Worm (Caenorhabditis elegans): ENCODE data around the gene Y48E1B.3.
A peak's percentile ranks its signal among the peaks of the same experiment; 100 is the strongest.

Y48E1B.3 gene

ce11 chrII:13600904-13601303, 33.1 kb upstream of the Y48E1B.3 start, which contains the start of gene csp-1:
TSS of gene csp-1 (plus strand) at chrII:13601204.
- no peak for TF ChIP-seq fkh-10 (GFP tag; optimal IDR thresholded peaks at IDR 0.05)
- TF ChIP-seq sox-2 (GFP tag; IDR thresholded peaks at IDR 0.05) = no peak
- no peak for TF ChIP-seq odd-2 (tag; optimal IDR thresholded peaks at IDR 0.05)
- no peak for TF ChIP-seq pqm-1 (tag; optimal IDR thresholded peaks at IDR 0.05)
- TF ChIP-seq che-1 (tag; optimal IDR thresholded peaks at IDR 0.05) = no peak
- TF ChIP-seq madf-2 (tag; optimal IDR thresholded peaks at IDR 0.05) = no peak
- TF ChIP-seq ceh-24 (tag; optimal IDR thresholded peaks at IDR 0.05) = no peak
- TF ChIP-seq hlh-13 (GFP tag; optimal IDR thresholded peaks at IDR 0.05) = no peak
- TF ChIP-seq tbx-2 (tag; optimal IDR thresholded peaks at IDR 0.05) = no peak
- TF ChIP-seq ama-1 (optimal IDR thresholded peaks at IDR 0.05) = no peak
- no peak for TF ChIP-seq rnt-1 (tag; optimal IDR thresholded peaks at IDR 0.05)
- TF ChIP-seq gmeb-2 (tag; optimal IDR thresholded peaks at IDR 0.05) = no peak
- no peak for TF ChIP-seq fkh-6 (tag; optimal IDR thresholded peaks at IDR 0.05)
- TF ChIP-seq unc-42 (tag; optimal IDR thresholded peaks at IDR 0.05) = no peak
- TF ChIP-seq ceh-31 (tag; optimal IDR thresholded peaks at IDR 0.05) = no peak
- no peak for TF ChIP-seq pros-1 (tag; optimal IDR thresholded peaks at IDR 0.05)
- TF ChIP-seq unc-3 (GFP tag; conservative IDR thresholded peaks at IDR 0.05) = no peak
- no peak for TF ChIP-seq unc-3 (tag; optimal IDR thresholded peaks at IDR 0.05)
- TF ChIP-seq unc-86 (tag; optimal IDR thresholded peaks at IDR 0.05) = no peak
- TF ChIP-seq nhr-232 (tag; optimal IDR thresholded peaks at IDR 0.05) = no peak
- TF ChIP-seq elt-2 (tag; optimal IDR thresholded peaks at IDR 0.05) = no peak

DNA sequence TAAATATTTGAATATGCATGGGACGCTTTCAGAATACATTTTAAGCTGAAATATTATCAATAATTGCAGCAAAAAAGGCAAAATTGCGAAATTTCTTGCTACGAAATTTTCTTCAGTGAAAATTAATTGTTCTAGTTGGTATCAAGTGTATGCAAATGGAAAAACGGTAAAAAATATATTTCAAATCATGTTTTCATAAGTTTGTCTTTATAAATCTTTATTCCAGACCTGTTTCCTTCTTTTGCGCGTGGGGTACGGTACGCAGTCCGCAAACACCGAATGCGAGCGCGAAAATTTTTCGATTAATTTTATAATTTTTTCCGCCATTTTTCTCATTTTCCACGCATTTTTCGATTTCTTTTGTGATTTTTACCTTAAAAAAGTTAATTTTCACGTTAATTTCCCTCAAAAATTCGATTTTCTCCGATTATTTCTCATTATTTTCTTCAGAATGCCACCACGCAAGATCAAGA, 28.8 kb upstream of the Y48E1B.3 start, which contains the start of the genes fbxc-23 and csc-1:
Gene fbxc-23, minus strand, starts transcription at position 51 of the 473 bp plus-strand sequence.
Gene csc-1, plus strand, starts transcription at position 451 of the 473 bp plus-strand sequence.
- TF ChIP-seq nfya-1 (tag; optimal IDR thresholded peaks at IDR 0.05) (peak; percentile 53), ceh-31 (tag; optimal IDR thresholded peaks at IDR 0.05) (no peak), sdc-2 (tag; optimal IDR thresholded peaks at IDR 0.05) (no peak), unc-42 (tag; optimal IDR thresholded peaks at IDR 0.05) (peak; percentile 16), hlh-15 (tag; optimal IDR thresholded peaks at IDR 0.05) (no peak), hlh-30 (tag; optimal IDR thresholded peaks at IDR 0.05; ENCODE audit: insufficient read depth) (no peak), madf-2 (tag; optimal IDR thresholded peaks at IDR 0.05) (no peak)

DNA sequence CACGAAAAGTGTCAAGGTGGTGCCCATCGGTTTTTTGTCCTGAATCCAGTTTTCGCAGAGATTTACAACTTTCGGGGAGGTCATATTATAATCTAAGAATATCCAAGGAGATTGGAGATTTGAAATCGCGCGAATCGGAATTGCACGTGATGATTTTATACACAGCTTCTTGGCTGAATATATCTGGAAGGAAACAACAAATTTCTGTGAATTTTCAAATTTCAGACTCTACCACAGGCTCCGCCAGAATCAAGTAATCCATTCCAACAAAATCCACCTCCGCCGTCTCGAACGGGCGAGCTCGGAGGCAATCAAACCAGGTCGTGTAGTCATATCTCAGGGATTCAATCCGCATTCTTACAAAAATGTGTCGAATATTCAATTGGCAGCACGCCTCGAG, 27.5 kb upstream of the Y48E1B.3 start:
- no peak for TF ChIP-seq elt-4 (tag; optimal IDR thresholded peaks at IDR 0.05)
- no peak for TF ChIP-seq ceh-18 (tag; optimal IDR thresholded peaks at IDR 0.05)

DNA sequence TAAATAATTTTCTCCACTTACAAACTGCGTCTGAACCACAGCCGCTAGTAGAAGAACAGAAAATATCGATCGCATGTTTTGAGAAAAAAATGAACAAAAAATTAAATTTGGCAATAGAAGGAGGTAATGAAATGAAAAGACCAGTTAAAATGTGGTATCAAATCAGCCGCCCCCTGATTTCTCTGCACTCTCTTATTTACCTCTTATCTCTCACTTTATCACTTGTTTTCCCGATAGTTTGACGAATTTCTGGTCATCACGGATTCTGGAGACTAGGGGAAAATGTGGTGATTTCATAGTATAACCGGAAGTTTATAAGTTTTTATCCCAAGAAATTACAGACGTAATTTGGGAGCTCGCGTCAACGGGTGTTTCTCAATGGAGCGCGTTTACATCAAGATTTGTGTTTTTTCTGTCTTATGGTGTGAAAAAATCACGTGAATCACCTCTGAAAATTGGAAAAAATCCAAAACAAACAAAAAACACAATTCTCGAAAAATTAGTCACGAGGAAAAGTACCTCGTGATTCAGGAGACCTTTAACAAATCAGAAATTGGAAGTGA, 26.0 kb upstream of the Y48E1B.3 start, which contains the start of gene clec-146:
Gene clec-146, minus strand, starts transcription at position 116 of the 563 bp plus-strand sequence.
- TF ChIP-seq pat-9 (tag; optimal IDR thresholded peaks at IDR 0.05) = no peak
- no peak for TF ChIP-seq nhr-232 (tag; optimal IDR thresholded peaks at IDR 0.05)
- peak; percentile 23 for TF ChIP-seq hlh-30 (tag; optimal IDR thresholded peaks at IDR 0.05; ENCODE audit: insufficient read depth)
- no peak for TF ChIP-seq fkh-10 (GFP tag; optimal IDR thresholded peaks at IDR 0.05)

ce11 chrII:13590461-13590860, 22.7 kb upstream of the Y48E1B.3 start, which contains the start of gene clec-145:
TSS of gene clec-145 (minus strand) at chrII:13590561.
- no peak for TF ChIP-seq pqm-1 (tag; optimal IDR thresholded peaks at IDR 0.05)
- no peak for TF ChIP-seq dve-1 (tag; optimal IDR thresholded peaks at IDR 0.05)
- no peak for TF ChIP-seq hlh-8 (tag; optimal IDR thresholded peaks at IDR 0.05)
- TF ChIP-seq ceh-14 (tag; optimal IDR thresholded peaks at IDR 0.05) = no peak
- TF ChIP-seq ceh-18 (tag; optimal IDR thresholded peaks at IDR 0.05) = no peak

- TF ChIP-seq rnt-1 (tag; optimal IDR thresholded peaks at IDR 0.05) (no peak), C08G9.2 (tag; optimal IDR thresholded peaks at IDR 0.05) (peak; percentile 14)
These were observed 17.9 kb upstream of the Y48E1B.3 start, which contains the start of gene Y48E1B.8 for ce11 chrII:13585655-13586170. TSS of gene Y48E1B.8 (plus strand) at chrII:13585705.
